Fruit fly (Drosophila melanogaster) whole organism, embryonic: ENCODE results near the gene Fife.
A peak's percentile ranks its signal among the peaks of the same experiment; 100 is the strongest.

Source experiments
- Abd-B ChIP-seq: fragments of 200-800 bp; sonication (Bioruptor generic); optimal IDR thresholded peaks from 2 replicates; lab custom pipeline; 2018; ENCODE audit warnings: missing biosample characterization, mild to moderate bottlenecking, missing genetic modification characterization, moderate library complexity
- Adf1 ChIP-seq: fragments of 200-800 bp; sonication (Bioruptor generic); IDR thresholded peaks from 2 replicates; pipeline ENCODE4 v1.3.6; 2022; ENCODE audit warnings: missing biosample characterization, missing genetic modification characterization
- CG10431 ChIP-seq: fragments of 200-800 bp; sonication (Bioruptor generic); optimal IDR thresholded peaks from 3 replicates; lab custom pipeline; 2018; ENCODE audit warnings: missing biosample characterization, mild to moderate bottlenecking, missing genetic modification characterization
- CG12071 ChIP-seq: fragments of 200-800 bp; sonication (Bioruptor generic); optimal IDR thresholded peaks from 3 replicates; lab custom pipeline; 2018; ENCODE audit warnings: missing biosample characterization, mild to moderate bottlenecking, missing genetic modification characterization
- CG13123 ChIP-seq: fragments of 200-800 bp; sonication (Bioruptor generic); optimal IDR thresholded peaks from 2 replicates; lab custom pipeline; 2016; ENCODE audit warnings: missing biosample characterization, missing genetic modification characterization
- CG14965 ChIP-seq: fragments of 200-800 bp; sonication (Bioruptor generic); optimal IDR thresholded peaks from 2 replicates; lab custom pipeline; 2016; ENCODE audit warnings: missing biosample characterization, missing genetic modification characterization, borderline replicate concordance
- CG17359 ChIP-seq: fragments of 200-800 bp; sonication (Bioruptor generic); optimal IDR thresholded peaks from 3 replicates; lab custom pipeline; 2018; ENCODE audit warnings: missing biosample characterization, mild to moderate bottlenecking, missing genetic modification characterization, moderate library complexity
- CG18476 ChIP-seq: fragments of 200-800 bp; sonication (Bioruptor generic); optimal IDR thresholded peaks from 2 replicates; lab custom pipeline; 2016; ENCODE audit warnings: missing biosample characterization, mild to moderate bottlenecking, missing genetic modification characterization
- CG2116 ChIP-seq: fragments of 200-800 bp; sonication (Bioruptor generic); optimal IDR thresholded peaks from 3 replicates; lab custom pipeline; 2018; ENCODE audit warnings: missing biosample characterization, mild to moderate bottlenecking, missing genetic modification characterization
- CG30431 ChIP-seq: fragments of 200-800 bp; sonication (Bioruptor generic); optimal IDR thresholded peaks from 2 replicates; lab custom pipeline; 2017; ENCODE audit warnings: missing biosample characterization, missing genetic modification characterization
- CG31388 ChIP-seq: fragments of 200-800 bp; sonication (Bioruptor generic); optimal IDR thresholded peaks from 2 replicates; lab custom pipeline; 2016; ENCODE audit warnings: missing biosample characterization, missing genetic modification characterization
- CG3281 ChIP-seq: fragments of 200-800 bp; sonication (Bioruptor generic); optimal IDR thresholded peaks from 3 replicates; lab custom pipeline; 2017; ENCODE audit warnings: missing biosample characterization, mild to moderate bottlenecking, missing genetic modification characterization
- CG3847 ChIP-seq: fragments of 200-800 bp; sonication (Bioruptor generic); IDR thresholded peaks from 2 replicates; pipeline ENCODE4 v1.3.6; 2022; ENCODE audit warnings: missing biosample characterization, missing genetic modification characterization
- CG3995 ChIP-seq: fragments of 200-800 bp; sonication (Bioruptor generic); optimal IDR thresholded peaks from 3 replicates; lab custom pipeline; 2016; ENCODE audit warnings: missing biosample characterization, missing genetic modification characterization
- CG43689 ChIP-seq: fragments of 200-800 bp; sonication (Bioruptor generic); IDR thresholded peaks from 2 replicates; pipeline ENCODE4 v1.3.6; 2022; ENCODE audit warnings: missing biosample characterization, missing genetic modification characterization
- CG7372 ChIP-seq: fragments of 200-800 bp; sonication (Bioruptor generic); IDR thresholded peaks from 2 replicates; pipeline ENCODE4 v1.3.6; 2022; ENCODE audit warnings: missing biosample characterization, missing genetic modification characterization
- CG8281 ChIP-seq: fragments of 200-800 bp; sonication (Bioruptor generic); optimal IDR thresholded peaks from 2 replicates; lab custom pipeline; 2018; ENCODE audit warnings: missing biosample characterization, mild to moderate bottlenecking, missing genetic modification characterization, moderate library complexity
- CG9609 ChIP-seq: fragments of 200-800 bp; sonication (Bioruptor generic); optimal IDR thresholded peaks from 3 replicates; lab custom pipeline; 2016; ENCODE audit warnings: missing biosample characterization, missing genetic modification characterization
- CTCF ChIP-seq: fragments of 200-800 bp; sonication (Bioruptor generic); optimal IDR thresholded peaks from 2 replicates; lab custom pipeline; 2017; ENCODE audit warnings: missing biosample characterization, mild to moderate bottlenecking, missing genetic modification characterization, moderate library complexity
- D19B ChIP-seq: fragments of 200-800 bp; sonication (Bioruptor generic); optimal IDR thresholded peaks from 2 replicates; lab custom pipeline; 2017; ENCODE audit warnings: missing biosample characterization, mild to moderate bottlenecking, missing genetic modification characterization
- Doc2 ChIP-seq: fragments of 200-800 bp; sonication (Bioruptor generic); IDR thresholded peaks from 2 replicates; pipeline ENCODE4 v1.3.6; 2022; ENCODE audit warnings: missing biosample characterization, missing genetic modification characterization
- Doc3 ChIP-seq: fragments of 200-800 bp; sonication (Bioruptor generic); IDR thresholded peaks from 3 replicates; pipeline ENCODE4 v1.3.6; 2022; ENCODE audit warnings: missing biosample characterization, missing genetic modification characterization; ENCODE audit not compliant: partially characterized antibody
- Drgx ChIP-seq: fragments of 200-800 bp; sonication (Bioruptor generic); IDR thresholded peaks from 2 replicates; pipeline ENCODE4 v1.3.6; 2022; ENCODE audit warnings: missing biosample characterization, missing genetic modification characterization
- NK7.1 ChIP-seq: fragments of 200-800 bp; sonication (Bioruptor generic); optimal IDR thresholded peaks from 3 replicates; lab custom pipeline; 2016; ENCODE audit warnings: missing biosample characterization, missing genetic modification characterization
- Nf-YA ChIP-seq: fragments of 200-800 bp; sonication (Bioruptor generic); IDR thresholded peaks from 2 replicates; pipeline ENCODE4 v1.3.6; 2022; ENCODE audit warnings: missing biosample characterization, missing genetic modification characterization
- bab2 ChIP-seq: fragments of 200-800 bp; sonication (Bioruptor generic); optimal IDR thresholded peaks from 2 replicates; lab custom pipeline; 2016; ENCODE audit warnings: missing biosample characterization, missing genetic modification characterization
- jing ChIP-seq: fragments of 200-800 bp; sonication (Bioruptor generic); optimal IDR thresholded peaks from 2 replicates; lab custom pipeline; 2018; ENCODE audit warnings: missing biosample characterization, mild to moderate bottlenecking, missing genetic modification characterization
- ken ChIP-seq: fragments of 200-800 bp; sonication (Bioruptor generic); IDR thresholded peaks from 3 replicates; pipeline ENCODE4 v1.3.6; 2022; ENCODE audit warnings: missing biosample characterization, missing genetic modification characterization
- phol ChIP-seq: fragments of 200-800 bp; sonication (Bioruptor generic); optimal IDR thresholded peaks from 3 replicates; lab custom pipeline; 2018; ENCODE audit warnings: missing biosample characterization, mild to moderate bottlenecking, missing genetic modification characterization, moderate library complexity
- ro ChIP-seq: fragments of 200-800 bp; sonication (Bioruptor generic); IDR thresholded peaks from 2 replicates; pipeline ENCODE4 v1.3.6; 2022; ENCODE audit warnings: missing biosample characterization, missing genetic modification characterization
- row ChIP-seq: fragments of 200-800 bp; sonication (Bioruptor generic); IDR thresholded peaks from 3 replicates; pipeline ENCODE4 v1.3.6; 2022; ENCODE audit warnings: missing biosample characterization, missing genetic modification characterization
- sens ChIP-seq: fragments of 200-800 bp; sonication (Bioruptor generic); peaks from one replicate; lab custom pipeline; 2016; ENCODE audit warnings: missing biosample characterization, missing genetic modification characterization
- tap ChIP-seq: fragments of 200-800 bp; optimal IDR thresholded peaks from 3 replicates; lab custom pipeline; 2019; ENCODE audit warnings: missing biosample characterization, mild to moderate bottlenecking, missing genetic modification characterization, moderate library complexity
- ttk ChIP-seq: fragments of 200-800 bp; sonication (Bioruptor generic); IDR thresholded peaks from 2 replicates; pipeline ENCODE4 v2.1.2; 2022; ENCODE audit warnings: missing biosample characterization, missing genetic modification characterization

The Fife gene

dm6 chr3L:2614222-2614621 lies 97.3 kb downstream of the Fife start:
- peak; percentile 39; the same call in 1 of the 3 replicates for TF ChIP-seq row
- no peak for TF ChIP-seq CG8281
- TF ChIP-seq D19B (GFP tag; lab: Kevin White, UChicago): peak; percentile 15
- TF ChIP-seq Drgx: peak; percentile 27; the same call in 1 of the 2 replicates
- no peak for TF ChIP-seq CG3281 (GFP tag; lab: Kevin White, UChicago)

DNA sequence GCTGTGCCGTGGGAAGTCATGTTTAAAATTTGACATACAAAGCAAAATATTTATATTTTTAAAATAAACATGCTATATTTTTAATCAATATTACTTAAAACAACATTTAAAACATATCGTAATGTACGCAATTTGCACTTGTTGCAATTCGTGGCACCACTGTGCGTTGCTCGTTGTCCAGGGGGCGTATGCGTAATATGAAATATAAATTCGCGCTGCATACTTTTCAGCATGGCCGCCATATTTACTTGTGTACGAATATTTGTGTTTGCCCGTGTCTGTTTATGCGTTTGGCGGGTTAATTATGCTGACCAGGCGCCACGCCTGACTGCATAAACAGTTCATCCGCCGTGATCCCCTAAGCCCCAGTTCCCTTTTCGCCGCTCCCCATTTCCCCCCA lies 102.7 kb downstream of the Fife start:
- no peak for TF ChIP-seq CG10431
- TF ChIP-seq CG30431 (GFP tag; lab: Kevin White, UChicago): no peak
- TF ChIP-seq phol (tag; lab: Kevin White, UChicago): peak; percentile 43
- TF ChIP-seq CG9609: no peak
- no peak for TF ChIP-seq tap (tag; lab: Kevin White, UChicago)
- no peak for TF ChIP-seq NK7.1 (GFP tag; lab: Kevin White, UChicago)
- no peak for TF ChIP-seq CG3995
- no peak for TF ChIP-seq ro (GFP tag; lab: Robert Waterston, UW)
- no peak for TF ChIP-seq Doc2 (GFP tag; lab: Robert Waterston, UW)
- no peak for TF ChIP-seq jing
- no peak for TF ChIP-seq CG17359 (tag; lab: Kevin White, UChicago)
- TF ChIP-seq Abd-B: no peak
- no peak for TF ChIP-seq CG2116 (GFP tag; lab: Kevin White, UChicago)
- TF ChIP-seq CG18476: no peak
- TF ChIP-seq CG31388 (GFP tag; lab: Kevin White, UChicago): no peak
- no peak for TF ChIP-seq CG14965 (GFP tag; lab: Kevin White, UChicago)
- TF ChIP-seq ken (GFP tag; lab: Robert Waterston, UW): no peak
- no peak for TF ChIP-seq CG13123 (GFP tag; lab: Kevin White, UChicago)
- TF ChIP-seq CG12071: no peak
- no peak for TF ChIP-seq Adf1 (GFP tag; lab: Robert Waterston, UW)
- TF ChIP-seq ttk: no peak
- no peak for TF ChIP-seq Doc3
- no peak for TF ChIP-seq bab2 (GFP tag; lab: Kevin White, UChicago)
- peak; percentile 62 for TF ChIP-seq sens
- peak; percentile 82 for TF ChIP-seq CG7372 (GFP tag; lab: Robert Waterston, UW)
- TF ChIP-seq CG3847 (GFP tag; lab: Robert Waterston, UW): no peak
- TF ChIP-seq CTCF: peak; percentile 51
- no peak for TF ChIP-seq Nf-YA (GFP tag; lab: Robert Waterston, UW)
- no peak for TF ChIP-seq CG43689 (GFP tag; lab: Robert Waterston, UW)
- TF ChIP-seq, all 482 proteins: peak for 4
